Fruit fly (Drosophila melanogaster) whole organism, embryonic: ENCODE measurements around the gene Usp30.

Experiments
- ATbp ChIP-seq: fragments of 200-800 bp; sonication (Bioruptor generic); optimal IDR thresholded peaks from 2 replicates; lab custom pipeline; 2017; ENCODE audit warnings: missing biosample characterization, mild to moderate bottlenecking, missing genetic modification characterization, missing genetic modification reagents
- Abd-B ChIP-seq: fragments of 200-800 bp; sonication (Bioruptor generic); optimal IDR thresholded peaks from 2 replicates; lab custom pipeline; 2018; ENCODE audit warnings: missing biosample characterization, mild to moderate bottlenecking, missing genetic modification characterization, moderate library complexity
- Aef1 ChIP-seq: fragments of 200-800 bp; sonication (Bioruptor generic); IDR thresholded peaks from 3 replicates; pipeline ENCODE4 v1.3.6; 2022; ENCODE audit warnings: missing biosample characterization, missing genetic modification characterization
- Atf-2 ChIP-seq: fragments of 200-800 bp; sonication (Bioruptor generic); optimal IDR thresholded peaks from 2 replicates; lab custom pipeline; 2016; ENCODE audit warnings: missing biosample characterization, missing genetic modification characterization
- Bgb ChIP-seq: fragments of 200-800 bp; sonication (Bioruptor generic); IDR thresholded peaks from 2 replicates; pipeline ENCODE4 v1.3.6; 2022; ENCODE audit warnings: missing biosample characterization, missing genetic modification characterization; ENCODE audit not compliant: partially characterized antibody
- CG11085 ChIP-seq: fragments of 200-800 bp; sonication (Bioruptor generic); IDR thresholded peaks from 2 replicates; pipeline ENCODE4 v1.3.6; 2022; ENCODE audit warnings: missing biosample characterization, missing genetic modification characterization
- CG15514 ChIP-seq: fragments of 200-800 bp; sonication (Bioruptor generic); optimal IDR thresholded peaks from 3 replicates; lab custom pipeline; 2017; ENCODE audit warnings: missing biosample characterization, missing genetic modification characterization, mild to moderate bottlenecking, moderate library complexity, missing genetic modification reagents
- CG1603 ChIP-seq: fragments of 200-800 bp; sonication (Bioruptor generic); optimal IDR thresholded peaks from 2 replicates; lab custom pipeline; 2019; ENCODE audit warnings: missing biosample characterization, mild to moderate bottlenecking, missing genetic modification characterization, moderate library complexity
- CG16815 ChIP-seq: fragments of 200-800 bp; sonication (Bioruptor generic); optimal IDR thresholded peaks from 3 replicates; lab custom pipeline; 2017; ENCODE audit warnings: missing biosample characterization, mild to moderate bottlenecking, missing genetic modification characterization
- CG17361 ChIP-seq: fragments of 200-800 bp; sonication (Bioruptor generic); IDR thresholded peaks from 3 replicates; pipeline ENCODE4 v1.3.6; 2022; ENCODE audit warnings: missing biosample characterization, missing genetic modification characterization
- CG17829 ChIP-seq: fragments of 200-800 bp; optimal IDR thresholded peaks from 2 replicates; lab custom pipeline; 2019; ENCODE audit warnings: missing biosample characterization, mild to moderate bottlenecking, missing genetic modification characterization, moderate library complexity
- CG18599 ChIP-seq: fragments of 200-800 bp; sonication (Bioruptor generic); optimal IDR thresholded peaks from 3 replicates; lab custom pipeline; 2017; ENCODE audit warnings: missing biosample characterization, missing genetic modification characterization, mild to moderate bottlenecking, moderate library complexity, missing genetic modification reagents
- CG2875 ChIP-seq: fragments of 200-800 bp; sonication (Bioruptor generic); optimal IDR thresholded peaks from 2 replicates; lab custom pipeline; 2017; ENCODE audit warnings: missing biosample characterization, mild to moderate bottlenecking, missing genetic modification characterization, missing genetic modification reagents
- CG3065 ChIP-seq: fragments of 200-800 bp; sonication (Bioruptor generic); optimal IDR thresholded peaks from 2 replicates; lab custom pipeline; 2016; ENCODE audit warnings: missing biosample characterization, missing genetic modification characterization
- CG32767 ChIP-seq: fragments of 200-800 bp; sonication (Bioruptor generic); IDR thresholded peaks from 2 replicates; pipeline ENCODE4 v1.3.6; 2022; ENCODE audit warnings: missing biosample characterization, missing genetic modification characterization
- CG4282 ChIP-seq: fragments of 200-800 bp; sonication (Bioruptor generic); optimal IDR thresholded peaks from 2 replicates; lab custom pipeline; 2016; ENCODE audit warnings: missing biosample characterization, missing genetic modification characterization
- CG4820 ChIP-seq: fragments of 200-800 bp; sonication (Bioruptor generic); optimal IDR thresholded peaks from 3 replicates; lab custom pipeline; 2016; ENCODE audit warnings: missing biosample characterization, missing genetic modification characterization
- CG6175 ChIP-seq: fragments of 200-800 bp; sonication (Bioruptor generic); IDR thresholded peaks from 3 replicates; pipeline ENCODE4 v1.3.6; 2022; ENCODE audit warnings: missing biosample characterization, missing genetic modification characterization
- CG7556 ChIP-seq: fragments of 200-800 bp; sonication (Bioruptor generic); optimal IDR thresholded peaks from 2 replicates; lab custom pipeline; 2017; ENCODE audit warnings: missing biosample characterization, mild to moderate bottlenecking, missing genetic modification characterization
- CG7745 ChIP-seq: fragments of 200-800 bp; sonication (Bioruptor generic); optimal IDR thresholded peaks from 2 replicates; lab custom pipeline; 2018; ENCODE audit warnings: missing biosample characterization, mild to moderate bottlenecking, missing genetic modification characterization, moderate library complexity
- CG9215 ChIP-seq: fragments of 200-800 bp; sonication (Bioruptor generic); IDR thresholded peaks from 2 replicates; pipeline ENCODE4 v1.3.6; 2022; ENCODE audit warnings: missing biosample characterization, missing genetic modification characterization
- CTCF ChIP-seq: fragments of 200-800 bp; sonication (Bioruptor generic); optimal IDR thresholded peaks from 2 replicates; lab custom pipeline; 2017; ENCODE audit warnings: missing biosample characterization, mild to moderate bottlenecking, missing genetic modification characterization, moderate library complexity
- Camta ChIP-seq: fragments of 200-800 bp; sonication (Bioruptor generic); optimal IDR thresholded peaks from 2 replicates; lab custom pipeline; 2016; ENCODE audit warnings: missing biosample characterization, missing genetic modification characterization
- GATAe ChIP-seq: fragments of 200-800 bp; sonication (Bioruptor generic); conservative IDR thresholded peaks from 2 replicates; pipeline ENCODE4 v1.3.6; 2022; ENCODE audit warnings: missing biosample characterization, missing genetic modification characterization
- HLHmδ ChIP-seq: fragments of 200-800 bp; sonication (Bioruptor generic); optimal IDR thresholded peaks from 2 replicates; lab custom pipeline; 2018; ENCODE audit warnings: missing biosample characterization, mild to moderate bottlenecking, missing genetic modification characterization, moderate library complexity
- HmgD ChIP-seq: fragments of 200-800 bp; sonication (Bioruptor generic); optimal IDR thresholded peaks from 3 replicates; lab custom pipeline; 2016; ENCODE audit warnings: missing biosample characterization, missing genetic modification characterization
- Opbp ChIP-seq: fragments of 200-800 bp; sonication (Bioruptor generic); IDR thresholded peaks from 3 replicates; pipeline ENCODE4 v1.3.6; 2022; ENCODE audit warnings: missing biosample characterization, missing genetic modification characterization; ENCODE audit not compliant: partially characterized antibody
- Six4 ChIP-seq: fragments of 200-800 bp; sonication (Bioruptor generic); optimal IDR thresholded peaks from 2 replicates; lab custom pipeline; 2016; ENCODE audit warnings: missing biosample characterization, missing genetic modification characterization
- Sry-δ ChIP-seq: fragments of 200-800 bp; sonication (Bioruptor generic); optimal IDR thresholded peaks from 2 replicates; lab custom pipeline; 2016; ENCODE audit warnings: missing biosample characterization, missing genetic modification characterization
- Stat92E ChIP-seq, 3 experiments: fragments of >200 bp in 2 of 3; fragments of 200-800 bp in 1 of 3; sonication (Bioruptor generic) in 1 of 3; optimal IDR thresholded peaks; 2 replicates each; lab custom pipeline; 2017 to 2019; ENCODE audit warnings: missing biosample characterization in 3 of 3, missing genetic modification characterization in 3 of 3, mild to moderate bottlenecking in 1 of 3, moderate library complexity in 1 of 3
- Taf1 ChIP-seq: fragments of 200-800 bp; sonication (Bioruptor generic); IDR thresholded peaks from 2 replicates; pipeline ENCODE4 v1.3.6; 2022; ENCODE audit warnings: missing biosample characterization, missing genetic modification characterization
- aop ChIP-seq: fragments of 200-800 bp; sonication (Bioruptor generic); IDR thresholded peaks from 2 replicates; pipeline ENCODE4 v1.3.6; 2022; ENCODE audit warnings: missing biosample characterization, missing genetic modification characterization
- az2 ChIP-seq: fragments of 200-800 bp; sonication (Bioruptor generic); optimal IDR thresholded peaks from 3 replicates; lab custom pipeline; 2016; ENCODE audit warnings: missing biosample characterization, missing genetic modification characterization
- chm ChIP-seq: fragments of 200-800 bp; sonication (Bioruptor generic); IDR thresholded peaks from 2 replicates; pipeline ENCODE4 v1.3.6; 2022; ENCODE audit warnings: missing biosample characterization, missing genetic modification characterization
- dan ChIP-seq: fragments of 200-800 bp; sonication (Bioruptor generic); IDR thresholded peaks from 2 replicates; pipeline ENCODE4 v1.3.6; 2022; ENCODE audit warnings: missing biosample characterization, missing genetic modification characterization
- disco-r ChIP-seq: fragments of 200-800 bp; sonication (Bioruptor generic); optimal IDR thresholded peaks from 2 replicates; lab custom pipeline; 2016; ENCODE audit warnings: missing biosample characterization, missing genetic modification characterization
- fd102C ChIP-seq: fragments of 200-800 bp; sonication (Bioruptor generic); optimal IDR thresholded peaks from 2 replicates; lab custom pipeline; 2018; ENCODE audit warnings: missing biosample characterization, mild to moderate bottlenecking, missing genetic modification characterization, moderate library complexity
- fd3F ChIP-seq: fragments of 200-800 bp; sonication (Bioruptor generic); optimal IDR thresholded peaks from 2 replicates; lab custom pipeline; 2018; ENCODE audit warnings: missing biosample characterization, mild to moderate bottlenecking, missing genetic modification characterization, moderate library complexity
- hkb ChIP-seq, 2 experiments: fragments of 200-800 bp in 1 of 2; fragments of >200 bp in 1 of 2; sonication (Bioruptor generic) in 1 of 2; IDR thresholded peaks in 1 of 2; optimal IDR thresholded peaks in 1 of 2; 2 replicates each; pipeline versions ENCODE4 v1.3.6 to Lab custom; 2017 to 2022; ENCODE audit warnings: missing biosample characterization in 1 of 2, missing genetic modification characterization in 1 of 2
- klu ChIP-seq: fragments of 200-800 bp; sonication (Bioruptor generic); IDR thresholded peaks from 2 replicates; pipeline ENCODE4 v1.3.6; 2022; ENCODE audit warnings: missing biosample characterization, missing genetic modification characterization
- lov ChIP-seq, 2 experiments: fragments of 200-800 bp in 1 of 2; fragments of >200 bp in 1 of 2; sonication (Bioruptor generic) in 1 of 2; IDR thresholded peaks in 1 of 2; optimal IDR thresholded peaks in 1 of 2; 2 replicates in 1 of 2; 3 replicates in 1 of 2; pipeline versions ENCODE4 v1.3.6 to Lab custom; 2017 to 2022; ENCODE audit warnings: missing biosample characterization in 1 of 2, missing genetic modification characterization in 1 of 2
- luna ChIP-seq: fragments of 200-800 bp; sonication (Bioruptor generic); optimal IDR thresholded peaks from 2 replicates; lab custom pipeline; 2016; ENCODE audit warnings: missing biosample characterization, missing genetic modification characterization
- maf-S ChIP-seq: fragments of 200-800 bp; sonication (Bioruptor generic); optimal IDR thresholded peaks from 2 replicates; lab custom pipeline; 2016; ENCODE audit warnings: missing biosample characterization, missing genetic modification characterization
- nmo ChIP-seq: fragments of 200-800 bp; sonication (Bioruptor generic); optimal IDR thresholded peaks from 2 replicates; lab custom pipeline; 2018; ENCODE audit warnings: missing biosample characterization, mild to moderate bottlenecking, missing genetic modification characterization, moderate library complexity
- pum ChIP-seq: fragments of 200-800 bp; sonication (Bioruptor generic); optimal IDR thresholded peaks from 2 replicates; lab custom pipeline; 2016; ENCODE audit warnings: missing biosample characterization, missing genetic modification characterization
- sob ChIP-seq: fragments of 200-800 bp; sonication (Bioruptor generic); IDR thresholded peaks from 2 replicates; pipeline ENCODE4 v1.3.6; 2022; ENCODE audit warnings: missing biosample characterization, missing genetic modification characterization
- stc ChIP-seq: fragments of 200-800 bp; sonication (Bioruptor generic); IDR thresholded peaks from 2 replicates; pipeline ENCODE4 v1.3.6; 2022; ENCODE audit warnings: missing biosample characterization, missing genetic modification characterization
- twi ChIP-seq: fragments of 200-800 bp; optimal IDR thresholded peaks from 2 replicates; lab custom pipeline; 2019; ENCODE audit warnings: missing biosample characterization, mild to moderate bottlenecking, missing genetic modification characterization, moderate library complexity
- vvl ChIP-seq: fragments of 200-800 bp; sonication (Bioruptor generic); IDR thresholded peaks from 2 replicates; pipeline ENCODE4 v1.3.6; 2022; ENCODE audit warnings: missing biosample characterization, missing genetic modification characterization

Gene Usp30

DNA sequence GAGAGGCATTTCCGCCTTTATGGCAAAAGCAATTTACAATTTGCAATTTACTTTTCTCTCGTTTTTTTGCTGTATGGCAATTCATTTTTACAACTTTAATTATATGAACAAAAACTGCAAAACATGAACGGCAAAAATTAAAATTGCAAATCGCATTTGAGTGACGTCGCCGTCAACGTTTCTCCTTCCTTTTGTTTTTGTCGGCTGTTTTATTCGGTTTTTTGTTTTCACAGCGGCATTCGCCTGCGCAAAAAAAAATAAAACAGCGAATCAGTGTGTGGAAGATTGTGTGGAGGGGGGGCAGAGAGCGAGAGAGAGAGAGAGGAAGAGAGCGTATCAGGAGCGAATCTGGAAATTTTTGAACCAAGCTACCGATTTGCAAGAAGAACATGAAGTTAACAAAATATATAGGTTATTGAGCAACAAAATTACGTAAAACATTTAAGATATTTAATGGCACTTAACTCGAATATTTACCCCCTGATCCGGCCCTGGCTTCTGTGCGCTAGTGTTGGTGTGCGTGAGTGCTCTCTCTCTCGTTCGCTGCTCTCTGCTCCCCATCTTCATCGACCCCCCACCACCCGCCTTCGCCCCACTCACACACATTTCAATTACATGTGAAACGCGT, 39.0 kb upstream of the Usp30 start (continued):
- TF ChIP-seq CG18599 = peak; percentile 100
- TF ChIP-seq CG7556 (GFP tag; lab: Kevin White, UChicago) = peak; percentile 98
- TF ChIP-seq Sry-δ (GFP tag; lab: Kevin White, UChicago) = peak; percentile 79
- peak; percentile 99 for TF ChIP-seq CG6175
- TF ChIP-seq lov (optimal IDR thresholded peaks at IDR 0.05; lab: Kevin White, UChicago) = no peak
- peak; percentile 99 for TF ChIP-seq lov (GFP tag; IDR thresholded peaks at IDR 0.05; lab: Robert Waterston, UW)
- peak; percentile 98 for TF ChIP-seq luna
- peak; percentile 96 for TF ChIP-seq CG4282
- TF ChIP-seq fd102C = peak; percentile 67
- peak; percentile 99 for TF ChIP-seq stc (GFP tag; lab: Robert Waterston, UW)
- peak; percentile 97 for TF ChIP-seq CG17361
- TF ChIP-seq dan (GFP tag; lab: Robert Waterston, UW) = peak; percentile 98
- peak; percentile 100 for TF ChIP-seq sob (GFP tag; lab: Robert Waterston, UW)
- TF ChIP-seq Aef1 (GFP tag; lab: Robert Waterston, UW) = peak; percentile 100
- peak; percentile 98 for TF ChIP-seq CG4820 (GFP tag; lab: Kevin White, UChicago)
- peak; percentile 98 for TF ChIP-seq CG2875 (GFP tag; lab: Kevin White, UChicago)
- peak; percentile 98 for TF ChIP-seq Abd-B
- TF ChIP-seq aop (GFP tag; lab: Robert Waterston, UW) = peak; percentile 96
- peak; percentile 95 for TF ChIP-seq twi (tag; lab: Kevin White, UChicago)
- TF ChIP-seq HmgD = peak; percentile 99
- TF ChIP-seq maf-S (GFP tag; lab: Kevin White, UChicago) = peak; percentile 99
- peak; percentile 100 for TF ChIP-seq Taf1 (GFP tag; lab: Robert Waterston, UW)
- no peak for TF ChIP-seq HLHmδ (GFP tag; lab: Kevin White, UChicago)
- TF ChIP-seq CTCF (GFP tag; lab: Kevin White, UChicago) = peak; percentile 71
- TF ChIP-seq CG3065 (GFP tag; lab: Kevin White, UChicago) = peak; percentile 96
- peak; percentile 98 for TF ChIP-seq disco-r
- peak; percentile 67 for TF ChIP-seq CG7745 (tag; lab: Kevin White, UChicago)
- peak; percentile 99 for TF ChIP-seq CG16815 (GFP tag; lab: Kevin White, UChicago)
- peak; percentile 98 for TF ChIP-seq CG17829 (tag; lab: Kevin White, UChicago)
- TF ChIP-seq fd3F (GFP tag; lab: Kevin White, UChicago) = peak; percentile 98
- TF ChIP-seq pum = peak; percentile 99
- TF ChIP-seq ATbp (GFP tag; lab: Kevin White, UChicago) = peak; percentile 99
- peak; percentile 99 for TF ChIP-seq CG9215 (GFP tag; lab: Robert Waterston, UW)
- TF ChIP-seq Opbp (GFP tag; lab: Robert Waterston, UW) = peak; percentile 96
- peak in 1 of 3 experiments; percentile 94 for TF ChIP-seq Stat92E (GFP tag; optimal IDR thresholded peaks at IDR 0.05; lab: Kevin White, UChicago)
- TF ChIP-seq klu (GFP tag; lab: Robert Waterston, UW) = peak; percentile 99
- TF ChIP-seq az2 = peak; percentile 99
- TF ChIP-seq hkb (optimal IDR thresholded peaks at IDR 0.05; lab: Kevin White, UChicago) = no peak
- peak; percentile 99 for TF ChIP-seq hkb (GFP tag; IDR thresholded peaks at IDR 0.05; lab: Robert Waterston, UW)
- TF ChIP-seq CG11085 (GFP tag; lab: Robert Waterston, UW) = peak; percentile 99
- TF ChIP-seq CG32767 = peak; percentile 98
- peak; percentile 99 for TF ChIP-seq CG1603 (tag; lab: Kevin White, UChicago)
- peak; percentile 99 for TF ChIP-seq Camta (GFP tag; lab: Kevin White, UChicago)
- peak; percentile 100 for TF ChIP-seq vvl
- TF ChIP-seq Bgb (GFP tag; lab: Robert Waterston, UW) = peak; percentile 96
- TF ChIP-seq Atf-2 (GFP tag; lab: Kevin White, UChicago) = peak; percentile 98
- peak; percentile 98 for TF ChIP-seq GATAe (GFP tag; lab: Robert Waterston, UW)
- TF ChIP-seq nmo (GFP tag; lab: Kevin White, UChicago) = peak; percentile 99
- peak; percentile 98 for TF ChIP-seq Six4
- peak; percentile 95 for TF ChIP-seq CG15514 (GFP tag; lab: Kevin White, UChicago)
- peak; percentile 99 for TF ChIP-seq chm (GFP tag; lab: Robert Waterston, UW)
